Fruit fly (Drosophila melanogaster) whole organism, embryonic: Measurements from ENCODE around the gene Spc25.
A peak's percentile ranks its signal among the peaks of the same experiment; 100 is the strongest.

Experiments used
- Atf6 ChIP-seq: fragments of 200-800 bp; sonication (Bioruptor generic); IDR thresholded peaks from 2 replicates; pipeline ENCODE4 v1.3.6; 2022; ENCODE audit warnings: missing biosample characterization, missing genetic modification characterization
- Bteb2 ChIP-seq: fragments of 200-800 bp; sonication (Bioruptor generic); optimal IDR thresholded peaks from 2 replicates; lab custom pipeline; 2016; ENCODE audit warnings: missing biosample characterization, missing genetic modification characterization
- CG10654 ChIP-seq: fragments of 200-800 bp; sonication (Bioruptor generic); optimal IDR thresholded peaks from 2 replicates; lab custom pipeline; 2016; ENCODE audit warnings: missing biosample characterization, missing genetic modification characterization
- CG10959 ChIP-seq: fragments of 200-800 bp; sonication (Bioruptor generic); IDR thresholded peaks from 2 replicates; pipeline ENCODE4 v1.3.6; 2022; ENCODE audit warnings: missing biosample characterization, missing genetic modification characterization
- CG14710 ChIP-seq: fragments of 200-800 bp; sonication (Bioruptor generic); optimal IDR thresholded peaks from 3 replicates; lab custom pipeline; 2019; ENCODE audit warnings: missing biosample characterization, mild to moderate bottlenecking, missing genetic modification characterization, moderate library complexity
- CG14860 ChIP-seq: fragments of 200-800 bp; sonication (Bioruptor generic); IDR thresholded peaks from 3 replicates; pipeline ENCODE4 v1.3.6; 2022; ENCODE audit warnings: missing biosample characterization, missing genetic modification characterization; ENCODE audit not compliant: partially characterized antibody
- CG15073 ChIP-seq: fragments of 200-800 bp; sonication (Bioruptor generic); optimal IDR thresholded peaks from 2 replicates; lab custom pipeline; 2016; ENCODE audit warnings: missing biosample characterization, missing genetic modification characterization
- CG16779 ChIP-seq: fragments of 200-800 bp; sonication (Bioruptor generic); IDR thresholded peaks from 2 replicates; pipeline ENCODE4 v1.3.6; 2022; ENCODE audit warnings: missing biosample characterization, missing genetic modification characterization
- CG17359 ChIP-seq: fragments of 200-800 bp; sonication (Bioruptor generic); optimal IDR thresholded peaks from 3 replicates; lab custom pipeline; 2018; ENCODE audit warnings: missing biosample characterization, mild to moderate bottlenecking, missing genetic modification characterization, moderate library complexity
- CG17912 ChIP-seq: fragments of 200-800 bp; sonication (Bioruptor generic); optimal IDR thresholded peaks from 2 replicates; lab custom pipeline; 2018; ENCODE audit warnings: missing biosample characterization, mild to moderate bottlenecking, missing genetic modification characterization
- CG31388 ChIP-seq: fragments of 200-800 bp; sonication (Bioruptor generic); optimal IDR thresholded peaks from 2 replicates; lab custom pipeline; 2016; ENCODE audit warnings: missing biosample characterization, missing genetic modification characterization
- CG33213 ChIP-seq: fragments of 200-800 bp; sonication (Bioruptor generic); optimal IDR thresholded peaks from 3 replicates; lab custom pipeline; 2016; ENCODE audit warnings: missing biosample characterization, missing genetic modification characterization
- CG43689 ChIP-seq: fragments of 200-800 bp; sonication (Bioruptor generic); IDR thresholded peaks from 2 replicates; pipeline ENCODE4 v1.3.6; 2022; ENCODE audit warnings: missing biosample characterization, missing genetic modification characterization
- CG7839 ChIP-seq: fragments of 200-800 bp; sonication (Bioruptor generic); optimal IDR thresholded peaks from 3 replicates; lab custom pipeline; 2018; ENCODE audit warnings: missing biosample characterization, mild to moderate bottlenecking, missing genetic modification characterization, moderate library complexity
- E2f2 ChIP-seq: fragments of 200-800 bp; sonication (Bioruptor generic); IDR thresholded peaks from 2 replicates; pipeline ENCODE4 v1.3.6; 2022; ENCODE audit warnings: missing biosample characterization, missing genetic modification characterization
- HmgD ChIP-seq: fragments of 200-800 bp; sonication (Bioruptor generic); optimal IDR thresholded peaks from 3 replicates; lab custom pipeline; 2016; ENCODE audit warnings: missing biosample characterization, missing genetic modification characterization
- Hmr ChIP-seq: fragments of 200-800 bp; sonication (Bioruptor generic); optimal IDR thresholded peaks from 3 replicates; lab custom pipeline; 2017; ENCODE audit warnings: mild to moderate bottlenecking, missing biosample characterization, missing genetic modification reagents, missing genetic modification characterization
- Hmx ChIP-seq: fragments of 200-800 bp; sonication (Bioruptor generic); optimal IDR thresholded peaks from 2 replicates; lab custom pipeline; 2016; ENCODE audit warnings: missing biosample characterization, missing genetic modification characterization
- MTF-1 ChIP-seq: fragments of 200-800 bp; sonication (Bioruptor generic); optimal IDR thresholded peaks from 2 replicates; lab custom pipeline; 2018; ENCODE audit warnings: missing biosample characterization, mild to moderate bottlenecking, missing genetic modification characterization, borderline replicate concordance
- Mad ChIP-seq: fragments of 200-800 bp; sonication (Bioruptor generic); optimal IDR thresholded peaks from 2 replicates; lab custom pipeline; 2016; ENCODE audit warnings: missing biosample characterization, missing genetic modification characterization
- Mrtf ChIP-seq: fragments of 200-800 bp; sonication (Bioruptor generic); IDR thresholded peaks from 3 replicates; pipeline ENCODE4 v1.3.6; 2022; ENCODE audit warnings: missing biosample characterization, missing genetic modification characterization
- NC2β ChIP-seq: fragments of 200-800 bp; sonication (Bioruptor generic); optimal IDR thresholded peaks from 2 replicates; lab custom pipeline; 2016; ENCODE audit warnings: missing biosample characterization, missing genetic modification characterization
- Oaz ChIP-seq: fragments of 200-800 bp; sonication (Bioruptor generic); IDR thresholded peaks from 2 replicates; pipeline ENCODE4 v1.3.6; 2022; ENCODE audit warnings: missing biosample characterization, missing genetic modification characterization
- Sin3A ChIP-seq: fragments of >200 bp; optimal IDR thresholded peaks from 2 replicates; lab custom pipeline; 2018
- Sry-β ChIP-seq: fragments of 200-800 bp; sonication (Bioruptor generic); optimal IDR thresholded peaks from 2 replicates; lab custom pipeline; 2018; ENCODE audit warnings: missing biosample characterization, mild to moderate bottlenecking, missing genetic modification characterization, moderate library complexity
- Ssrp ChIP-seq: fragments of 200-800 bp; sonication (Bioruptor generic); optimal IDR thresholded peaks from 2 replicates; lab custom pipeline; 2018; ENCODE audit warnings: missing biosample characterization, mild to moderate bottlenecking, missing genetic modification characterization, moderate library complexity
- Stat92E ChIP-seq, 3 experiments: fragments of >200 bp in 2 of 3; fragments of 200-800 bp in 1 of 3; sonication (Bioruptor generic) in 1 of 3; optimal IDR thresholded peaks; 2 replicates each; lab custom pipeline; 2017 to 2019; ENCODE audit warnings: missing biosample characterization in 3 of 3, missing genetic modification characterization in 3 of 3, mild to moderate bottlenecking in 1 of 3, moderate library complexity in 1 of 3
- TFAM ChIP-seq: fragments of 200-800 bp; sonication (Bioruptor generic); optimal IDR thresholded peaks from 2 replicates; lab custom pipeline; 2017; ENCODE audit warnings: missing biosample characterization, missing genetic modification characterization, inconsistent platforms
- YL-1 ChIP-seq: fragments of 200-800 bp; sonication (Bioruptor generic); optimal IDR thresholded peaks from 3 replicates; lab custom pipeline; 2017; ENCODE audit warnings: missing biosample characterization, mild to moderate bottlenecking, missing genetic modification characterization
- ab ChIP-seq: fragments of 200-800 bp; sonication (Bioruptor generic); optimal IDR thresholded peaks from 2 replicates; lab custom pipeline; 2016; ENCODE audit warnings: missing biosample characterization, missing genetic modification characterization
- az2 ChIP-seq: fragments of 200-800 bp; sonication (Bioruptor generic); optimal IDR thresholded peaks from 3 replicates; lab custom pipeline; 2016; ENCODE audit warnings: missing biosample characterization, missing genetic modification characterization
- cato ChIP-seq: fragments of 200-800 bp; sonication (Bioruptor generic); optimal IDR thresholded peaks from 2 replicates; lab custom pipeline; 2016; ENCODE audit warnings: missing biosample characterization, missing genetic modification characterization, borderline replicate concordance
- chif ChIP-seq, 2 experiments: fragments of 200-800 bp; sonication (Bioruptor generic); optimal IDR thresholded peaks; 3 replicates each; lab custom pipeline; 2016; ENCODE audit warnings: missing biosample characterization in 2 of 2, missing genetic modification characterization in 2 of 2
- exex ChIP-seq: fragments of 200-800 bp; sonication (Bioruptor generic); optimal IDR thresholded peaks from 4 replicates; lab custom pipeline; 2018; ENCODE audit warnings: missing biosample characterization, mild to moderate bottlenecking, missing genetic modification characterization, moderate library complexity
- gt ChIP-seq: fragments of 200-800 bp; sonication (Bioruptor generic); IDR thresholded peaks from 2 replicates; pipeline ENCODE4 v1.3.6; 2022; ENCODE audit warnings: missing biosample characterization, missing genetic modification characterization
- hb ChIP-seq: fragments of 200-800 bp; sonication (Bioruptor generic); IDR thresholded peaks from 3 replicates; pipeline ENCODE4 v1.3.6; 2022; ENCODE audit warnings: missing biosample characterization, missing genetic modification characterization; ENCODE audit not compliant: partially characterized antibody
- kah ChIP-seq: fragments of 200-800 bp; sonication (Bioruptor generic); optimal IDR thresholded peaks from 2 replicates; lab custom pipeline; 2018; ENCODE audit warnings: missing biosample characterization, mild to moderate bottlenecking, missing genetic modification characterization
- lab ChIP-seq: fragments of 200-800 bp; sonication (Bioruptor generic); optimal IDR thresholded peaks from 3 replicates; lab custom pipeline; 2017; ENCODE audit warnings: missing biosample characterization, missing genetic modification characterization, mild to moderate bottlenecking, moderate library complexity, missing genetic modification reagents
- lola ChIP-seq, 3 experiments: fragments of >200 bp in 2 of 3; fragments of 200-800 bp in 1 of 3; sonication (Bioruptor generic) in 1 of 3; optimal IDR thresholded peaks; 2 replicates each; lab custom pipeline; 2017 to 2019; ENCODE audit warnings: missing biosample characterization in 3 of 3, missing genetic modification characterization in 3 of 3, mild to moderate bottlenecking in 1 of 3, moderate library complexity in 1 of 3
- maf-S ChIP-seq: fragments of 200-800 bp; sonication (Bioruptor generic); optimal IDR thresholded peaks from 2 replicates; lab custom pipeline; 2016; ENCODE audit warnings: missing biosample characterization, missing genetic modification characterization
- nerfin-1 ChIP-seq: fragments of 200-800 bp; sonication (Bioruptor generic); optimal IDR thresholded peaks from 3 replicates; lab custom pipeline; 2019; ENCODE audit warnings: missing biosample characterization, mild to moderate bottlenecking, missing genetic modification characterization, moderate library complexity
- pfk ChIP-seq: fragments of 200-800 bp; sonication (Bioruptor generic); optimal IDR thresholded peaks from 2 replicates; lab custom pipeline; 2018; ENCODE audit warnings: missing biosample characterization, mild to moderate bottlenecking, missing genetic modification characterization, moderate library complexity
- pho ChIP-seq: fragments of 200-800 bp; sonication (Bioruptor generic); optimal IDR thresholded peaks from 2 replicates; lab custom pipeline; 2016; ENCODE audit warnings: missing biosample characterization, missing genetic modification characterization
- scrt ChIP-seq: fragments of 200-800 bp; sonication (Bioruptor generic); optimal IDR thresholded peaks from 2 replicates; lab custom pipeline; 2018; ENCODE audit warnings: missing biosample characterization, mild to moderate bottlenecking, missing genetic modification characterization, moderate library complexity
- sob ChIP-seq: fragments of 200-800 bp; sonication (Bioruptor generic); IDR thresholded peaks from 2 replicates; pipeline ENCODE4 v1.3.6; 2022; ENCODE audit warnings: missing biosample characterization, missing genetic modification characterization
- ssp ChIP-seq: fragments of 200-800 bp; sonication (Bioruptor generic); IDR thresholded peaks from 2 replicates; pipeline ENCODE4 v1.3.6; 2022; ENCODE audit warnings: missing biosample characterization, missing genetic modification characterization
- tna ChIP-seq: fragments of 200-800 bp; sonication (Bioruptor generic); IDR thresholded peaks from 2 replicates; pipeline ENCODE4 v1.3.6; 2022; ENCODE audit warnings: missing biosample characterization, missing genetic modification characterization; ENCODE audit not compliant: partially characterized antibody
- ttk ChIP-seq: fragments of 200-800 bp; sonication (Bioruptor generic); IDR thresholded peaks from 2 replicates; pipeline ENCODE4 v2.1.2; 2022; ENCODE audit warnings: missing biosample characterization, missing genetic modification characterization
- z ChIP-seq: fragments of 200-800 bp; sonication (Bioruptor generic); IDR thresholded peaks from 3 replicates; pipeline ENCODE4 v1.3.6; 2022; ENCODE audit warnings: missing biosample characterization, missing genetic modification characterization

The Spc25 gene

dm6 chr3R:12981334-12982166 is 20.0 kb downstream of the Spc25 start (continued):
- TF ChIP-seq CG10959 (GFP tag; lab: Robert Waterston, UW) (no peak), CG17912 (GFP tag; lab: Kevin White, UChicago) (no peak), Oaz (GFP tag; lab: Robert Waterston, UW) (0 out of 2 replicates have a peak, but pooled peaks have one; percentile 14), hb (GFP tag; lab: Robert Waterston, UW) (no peak), cato (peak; percentile 25), E2f2 (GFP tag; lab: Robert Waterston, UW) (peak; percentile 38; the same call in 1 of the 2 replicates), tna (GFP tag; lab: Robert Waterston, UW) (no peak), YL-1 (GFP tag; lab: Kevin White, UChicago) (no peak), z (GFP tag; lab: Robert Waterston, UW) (no peak), ttk (no peak), kah (GFP tag; lab: Kevin White, UChicago) (no peak), CG14860 (GFP tag; lab: Robert Waterston, UW) (no peak), CG17359 (peak; percentile 75), nerfin-1 (tag; lab: Kevin White, UChicago) (peak; percentile 59), lab (GFP tag; lab: Kevin White, UChicago) (peak; percentile 81), HmgD (GFP tag; lab: Kevin White, UChicago) (no peak), Hmr (GFP tag; lab: Kevin White, UChicago) (peak; percentile 44), pfk (GFP tag; lab: Kevin White, UChicago) (no peak), NC2β (no peak), lola (GFP tag; optimal IDR thresholded peaks at IDR 0.05; lab: Kevin White, UChicago) (peak in 2 of 3 experiments; percentile 65 to 68), CG15073 (GFP tag; lab: Kevin White, UChicago) (peak; percentile 22), CG7839 (tag; lab: Kevin White, UChicago) (peak; percentile 81), CG33213 (GFP tag; lab: Kevin White, UChicago) (no peak), gt (GFP tag; lab: Robert Waterston, UW) (no peak), Ssrp (tag; lab: Kevin White, UChicago) (peak; percentile 50), sob (GFP tag; lab: Robert Waterston, UW) (peak; percentile 45; the same call in 1 of the 2 replicates), Atf6 (no peak; the same call in 1 of the 2 replicates), chif (GFP tag; optimal IDR thresholded peaks at IDR 0.05; lab: Kevin White, UChicago) (peak in 1 of 2 experiments; percentile 29), CG14710 (tag; lab: Kevin White, UChicago) (peak; percentile 59), CG10654 (GFP tag; lab: Kevin White, UChicago) (peak; percentile 58), Sry-β (GFP tag; lab: Kevin White, UChicago) (no peak), maf-S (GFP tag; lab: Kevin White, UChicago) (no peak), CG31388 (GFP tag; lab: Kevin White, UChicago) (no peak), ssp (no peak), Bteb2 (peak; percentile 29), Stat92E (GFP tag; optimal IDR thresholded peaks at IDR 0.05; lab: Kevin White, UChicago) (no peak), Mrtf (peak; percentile 59; the same call in 1 of the 3 replicates), scrt (GFP tag; lab: Kevin White, UChicago) (peak; percentile 19), MTF-1 (GFP tag; lab: Kevin White, UChicago) (no peak), TFAM (GFP tag; lab: Kevin White, UChicago) (no peak), CG43689 (GFP tag; lab: Robert Waterston, UW) (no peak), Sin3A (lab: Kevin White, UChicago) (no peak), CG16779 (GFP tag; lab: Robert Waterston, UW) (no peak), ab (GFP tag; lab: Kevin White, UChicago) (no peak), Hmx (GFP tag; lab: Kevin White, UChicago) (no peak), exex (tag; lab: Kevin White, UChicago) (peak; percentile 1), pho (GFP tag; lab: Kevin White, UChicago) (no peak), Mad (GFP tag; lab: Kevin White, UChicago) (peak; percentile 19), az2 (peak; percentile 64)
